Fruit fly (Drosophila melanogaster) whole organism, wandering third instar larva: ENCODE results near the gene CG12541.

Experiments
- CG9705 ChIP-seq: fragments of 200-800 bp; sonication (Bioruptor generic); optimal IDR thresholded peaks from 2 replicates; lab custom pipeline; 2018; ENCODE audit warnings: missing biosample characterization, mild to moderate bottlenecking, missing genetic modification characterization
- Hr78 ChIP-seq: fragments of >200 bp; optimal IDR thresholded peaks from 2 replicates; lab custom pipeline; 2017; ENCODE audit warnings: missing biosample characterization, missing genetic modification characterization
- Jra ChIP-seq: sonication (Bioruptor generic); optimal IDR thresholded peaks from 2 replicates; lab custom pipeline; 2016; ENCODE audit warnings: missing biosample characterization, missing genetic modification characterization
- Mio ChIP-seq: sonication (Bioruptor generic); optimal IDR thresholded peaks from 2 replicates; lab custom pipeline; 2016; ENCODE audit warnings: missing biosample characterization, missing genetic modification characterization
- Sp1 ChIP-seq: fragments of 200-800 bp; sonication (Bioruptor generic); optimal IDR thresholded peaks from 3 replicates; lab custom pipeline; 2019; ENCODE audit warnings: missing biosample characterization, mild to moderate bottlenecking, missing genetic modification characterization, moderate library complexity
- h ChIP-seq: fragments of 200-800 bp; sonication (Bioruptor generic); optimal IDR thresholded peaks from 3 replicates; lab custom pipeline; 2016; ENCODE audit warnings: missing biosample characterization, mild to moderate bottlenecking, missing genetic modification characterization
- psq ChIP-seq: fragments of 200-800 bp; sonication (Bioruptor generic); optimal IDR thresholded peaks from 3 replicates; lab custom pipeline; 2017; ENCODE audit warnings: missing biosample characterization, mild to moderate bottlenecking, missing genetic modification characterization, moderate library complexity
- rgr ChIP-seq: fragments of 200-800 bp; sonication (Bioruptor generic); optimal IDR thresholded peaks from 3 replicates; lab custom pipeline; 2016; ENCODE audit warnings: missing biosample characterization, mild to moderate bottlenecking, missing genetic modification characterization
- tai ChIP-seq: sonication (Bioruptor generic); optimal IDR thresholded peaks from 2 replicates; lab custom pipeline; 2016; ENCODE audit warnings: missing biosample characterization, missing genetic modification characterization

DNA sequence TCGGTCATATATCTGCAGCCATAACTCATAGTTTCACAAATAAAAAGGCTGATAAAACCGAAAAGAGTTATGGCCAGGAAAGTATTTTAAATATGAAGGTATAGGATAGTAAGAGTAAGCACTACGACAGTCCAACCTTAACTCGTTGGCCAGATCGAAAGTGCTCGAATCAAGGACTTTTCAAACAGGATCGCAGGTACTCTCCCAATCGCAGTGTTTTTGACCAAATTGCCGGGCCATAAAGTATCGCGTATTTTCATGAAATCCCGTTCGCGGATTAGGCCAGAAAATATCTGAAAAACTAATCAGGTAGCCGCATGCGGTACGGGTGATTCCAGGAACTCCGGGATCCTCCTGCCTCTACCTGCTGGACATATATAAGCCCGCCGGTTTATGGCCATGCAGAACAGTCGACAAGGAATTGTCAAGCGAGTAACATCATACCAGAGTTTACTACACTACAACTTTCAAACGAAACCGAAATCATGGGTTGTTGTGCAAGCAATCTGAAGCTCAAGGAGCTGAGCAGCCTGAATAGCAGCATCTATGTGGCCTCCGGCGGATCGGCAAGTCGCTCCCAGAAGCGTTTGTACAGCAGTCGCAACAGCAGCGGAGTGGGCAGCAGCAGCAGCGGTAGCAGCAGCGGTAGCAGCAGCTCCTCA is 25.5 kb downstream of the CG12541 start, which contains the start of gene CG14427:
- TF ChIP-seq tai (GFP tag; lab: Kevin White, UChicago) (no peak), Sp1 (no peak), Jra (no peak), Mio (GFP tag; lab: Kevin White, UChicago) (no peak), psq (GFP tag; lab: Kevin White, UChicago) (no peak), rgr (no peak), CG9705 (GFP tag; lab: Kevin White, UChicago) (no peak), h (GFP tag; lab: Kevin White, UChicago) (no peak), Hr78 (GFP tag; lab: Kevin White, UChicago) (no peak)
